Fruit fly (Drosophila melanogaster) Kc167 (cell line): ENCODE measurements around the gene CG17646.

Experiments used
- Myc ChIP-seq: fragments of >200 bp; optimal IDR thresholded peaks from 2 replicates; lab custom pipeline; 2017; ENCODE audit warnings: missing external identifiers
- Sin3A ChIP-seq: fragments of >200 bp; optimal IDR thresholded peaks from 2 replicates; lab custom pipeline; 2018; ENCODE audit warnings: missing external identifiers
- h ChIP-seq: fragments of >200 bp; optimal IDR thresholded peaks from 3 replicates; lab custom pipeline; 2018; ENCODE audit warnings: missing external identifiers
- insv ChIP-seq: fragments of >200 bp; optimal IDR thresholded peaks from 3 replicates; lab custom pipeline; 2018; ENCODE audit warnings: missing external identifiers
- psq ChIP-seq: fragments of >200 bp; optimal IDR thresholded peaks from 2 replicates; lab custom pipeline; 2017; ENCODE audit warnings: missing external identifiers
- ttk ChIP-seq: sonication (Bioruptor generic); optimal IDR thresholded peaks from 2 replicates; lab custom pipeline; 2017; ENCODE audit warnings: missing external identifiers

The CG17646 gene

DNA sequence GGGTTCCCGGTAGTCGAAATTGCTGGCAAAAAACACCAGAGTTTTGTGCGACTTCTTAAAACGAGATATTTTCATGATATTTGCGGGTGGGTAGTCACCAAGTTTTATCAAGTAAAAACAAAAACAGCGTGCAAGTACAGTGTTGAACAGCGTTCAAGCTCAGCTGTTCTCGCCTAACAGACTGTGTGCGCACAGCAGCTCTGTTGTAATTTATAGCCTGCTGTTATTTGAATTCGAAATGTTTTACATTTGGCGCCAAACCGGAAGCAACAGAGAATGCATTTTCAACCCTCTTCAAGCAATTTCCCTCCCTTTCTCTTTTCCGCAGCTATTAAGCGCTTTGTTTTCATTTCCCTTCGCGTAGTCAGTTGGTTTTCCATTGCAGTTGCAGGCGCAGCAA lies at the start of gene CG17646, which contains the start of gene CG17652:
CG17646 (plus strand) TSS at position 336 of the 400 bp plus-strand sequence.
CG17652 (minus strand) TSS at position 168 of the 400 bp plus-strand sequence.
- TF ChIP-seq insv (lab: Kevin White, UChicago) (no peak), psq (lab: Kevin White, UChicago) (no peak), Myc (no peak), h (lab: Kevin White, UChicago) (no peak), Sin3A (lab: Kevin White, UChicago) (no peak), ttk (lab: Kevin White, UChicago) (no peak)

DNA sequence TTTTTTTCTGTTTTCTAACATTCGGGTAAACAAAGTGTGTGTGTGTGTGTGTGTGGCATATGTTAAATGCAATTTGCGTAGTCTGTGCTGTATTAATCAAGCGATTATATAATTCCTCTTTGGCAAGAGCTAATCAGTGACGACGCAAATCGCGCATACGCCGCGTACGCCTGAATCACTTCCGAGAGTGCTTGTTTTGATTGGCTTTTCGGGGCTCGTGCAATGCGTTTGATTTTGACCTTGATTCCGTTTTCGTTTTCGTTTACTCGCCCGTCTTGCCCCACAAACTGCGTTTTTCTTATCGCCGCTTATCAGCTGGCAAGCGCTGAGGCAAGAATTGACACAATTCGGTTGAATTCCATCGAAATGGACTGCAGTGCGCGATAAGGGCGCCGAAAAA lies 39.5 kb upstream of the CG17646 start:
- no peak for TF ChIP-seq insv (lab: Kevin White, UChicago)
- TF ChIP-seq psq (lab: Kevin White, UChicago) = no peak
- TF ChIP-seq Sin3A (lab: Kevin White, UChicago) = no peak
- no peak for TF ChIP-seq h (lab: Kevin White, UChicago)
- TF ChIP-seq Myc = no peak
- no peak for TF ChIP-seq ttk (lab: Kevin White, UChicago)

DNA sequence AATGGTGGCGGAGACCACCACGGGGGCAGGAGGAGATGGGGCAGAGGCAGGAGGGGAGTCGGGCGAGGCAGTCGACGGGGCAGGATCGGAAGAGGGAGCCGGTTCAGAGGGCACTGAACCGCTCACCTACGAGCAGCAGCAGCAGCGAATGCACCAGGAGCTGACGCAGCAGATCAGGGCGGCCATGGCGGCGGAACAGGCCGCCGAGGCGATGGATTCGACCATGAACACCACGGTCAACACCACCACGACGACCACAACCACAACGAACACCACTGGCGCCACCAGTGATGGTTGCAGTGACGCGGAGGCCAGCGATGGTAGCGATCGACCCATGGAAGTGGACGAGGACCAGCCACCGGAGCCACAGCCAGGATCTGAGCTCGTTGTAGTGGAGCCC lies 36.1 kb upstream of the CG17646 start:
- TF ChIP-seq Myc (no peak), Sin3A (lab: Kevin White, UChicago) (no peak), psq (lab: Kevin White, UChicago) (no peak), insv (lab: Kevin White, UChicago) (no peak), h (lab: Kevin White, UChicago) (no peak), ttk (lab: Kevin White, UChicago) (no peak)

DNA sequence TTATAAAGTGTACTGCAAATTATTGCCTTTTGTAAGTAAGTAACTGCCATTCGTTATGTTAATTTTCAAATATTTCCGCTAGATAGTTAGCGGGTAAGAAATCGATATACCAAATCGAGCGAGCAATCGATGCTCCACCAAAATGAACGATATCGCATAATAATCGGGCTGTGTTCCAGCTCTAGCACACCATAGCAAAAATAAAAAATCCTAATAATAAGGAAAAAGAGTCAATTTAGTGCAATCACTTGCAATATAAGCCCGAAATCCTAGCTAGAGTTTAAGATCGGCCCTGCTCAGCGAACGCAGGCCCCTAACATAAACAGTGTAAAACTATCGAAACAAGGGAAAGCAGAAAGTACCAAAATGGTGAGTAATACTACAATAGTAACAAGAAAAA lies 27.6 kb upstream of the CG17646 start, which contains the start of gene cpb:
cpb (plus strand) TSS at position 157 of the 400 bp plus-strand sequence.
- TF ChIP-seq Myc = no peak
- no peak for TF ChIP-seq h (lab: Kevin White, UChicago)
- TF ChIP-seq ttk (lab: Kevin White, UChicago) = no peak
- TF ChIP-seq Sin3A (lab: Kevin White, UChicago) = no peak
- no peak for TF ChIP-seq insv (lab: Kevin White, UChicago)
- TF ChIP-seq psq (lab: Kevin White, UChicago) = no peak

DNA sequence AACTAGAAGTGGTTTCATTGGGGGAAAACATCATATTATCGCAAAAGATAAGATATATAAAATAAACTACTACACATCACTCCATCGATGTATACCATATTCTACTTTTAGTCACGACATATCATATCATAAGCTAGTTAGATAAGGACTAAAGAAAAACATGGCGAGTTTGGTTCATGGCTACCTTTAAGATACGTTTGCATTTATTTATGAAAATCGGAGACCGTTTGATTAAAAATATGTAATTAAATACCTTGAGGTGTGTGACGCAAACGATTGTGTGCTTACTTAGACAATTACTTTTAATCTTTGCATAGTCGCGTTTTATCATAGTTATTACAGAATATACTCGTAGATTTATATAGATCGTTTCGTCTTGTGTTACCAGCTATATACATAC lies 25.4 kb upstream of the CG17646 start:
- TF ChIP-seq psq (lab: Kevin White, UChicago) (no peak), insv (lab: Kevin White, UChicago) (no peak), Sin3A (lab: Kevin White, UChicago) (no peak), Myc (no peak), ttk (lab: Kevin White, UChicago) (no peak)

DNA sequence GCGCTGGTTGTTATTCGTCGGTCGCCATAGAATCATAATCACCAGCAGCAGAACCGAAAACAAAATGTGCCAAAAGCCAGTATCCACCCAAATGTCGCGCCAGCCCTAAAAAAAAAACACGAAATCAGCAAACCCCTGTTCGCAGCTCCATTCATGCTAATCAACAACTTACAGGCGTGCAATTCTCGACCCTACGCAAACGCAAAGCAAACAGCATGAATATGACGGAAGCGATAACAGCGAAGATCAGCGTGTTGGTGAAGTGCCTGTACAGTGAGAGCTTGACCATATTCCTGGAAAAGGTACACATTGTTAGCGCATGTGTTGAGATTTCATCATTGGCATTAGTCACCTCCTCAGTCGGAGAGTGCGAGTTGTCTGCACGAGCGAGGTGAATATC lies 24.2 kb upstream of the CG17646 start:
- TF ChIP-seq Sin3A (lab: Kevin White, UChicago) = no peak
- no peak for TF ChIP-seq Myc
- TF ChIP-seq ttk (lab: Kevin White, UChicago) = no peak
- TF ChIP-seq insv (lab: Kevin White, UChicago) = no peak
- TF ChIP-seq h (lab: Kevin White, UChicago) = no peak
- TF ChIP-seq psq (lab: Kevin White, UChicago) = no peak

DNA sequence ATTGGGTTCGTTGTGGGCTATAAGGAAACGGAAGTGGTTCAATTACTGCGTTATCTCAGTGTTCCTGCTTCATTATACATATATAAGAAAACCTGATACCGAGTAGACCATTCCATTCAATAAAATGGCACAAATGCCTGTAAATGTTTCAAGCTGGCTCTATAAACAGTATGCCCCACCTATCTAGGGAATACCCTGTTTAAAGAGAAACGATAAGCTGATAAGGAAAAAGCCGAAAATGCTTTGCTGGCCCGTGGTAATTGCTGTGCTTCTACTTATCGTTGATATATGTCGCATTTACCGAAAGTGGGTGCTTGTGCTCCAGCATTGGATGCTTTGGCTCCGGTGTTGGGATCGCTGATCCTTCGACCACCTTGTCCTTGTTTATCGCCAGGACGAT lies 23.0 kb upstream of the CG17646 start:
- no peak for TF ChIP-seq Sin3A (lab: Kevin White, UChicago)
- no peak for TF ChIP-seq ttk (lab: Kevin White, UChicago)
- no peak for TF ChIP-seq insv (lab: Kevin White, UChicago)
- TF ChIP-seq h (lab: Kevin White, UChicago) = no peak
- TF ChIP-seq Myc = no peak
- TF ChIP-seq psq (lab: Kevin White, UChicago) = no peak

DNA sequence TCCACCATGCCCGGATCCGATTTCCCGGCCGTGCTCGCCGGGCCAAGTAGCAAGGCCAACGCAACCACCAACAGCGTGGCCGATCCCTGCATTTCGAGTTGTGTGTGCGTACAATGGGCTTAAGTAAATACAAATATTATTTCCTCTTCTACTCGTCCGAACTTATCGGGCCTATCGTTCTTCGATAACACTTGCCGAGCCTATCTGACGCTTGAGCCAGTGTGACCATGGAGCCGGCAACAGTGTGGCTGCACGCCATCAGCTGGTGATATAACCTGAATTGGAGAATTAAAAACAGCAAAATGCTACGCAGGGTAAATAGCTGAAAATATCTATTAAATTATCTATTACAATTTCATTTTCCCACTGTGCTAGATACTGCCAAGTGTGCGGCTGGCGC lies 22.1 kb upstream of the CG17646 start, which contains the start of the genes CG17660 and mRpL48:
CG17660 (minus strand) TSS at position 198 of the 400 bp plus-strand sequence.
mRpL48 (plus strand) TSS at position 239 of the 400 bp plus-strand sequence.
- no peak for TF ChIP-seq insv (lab: Kevin White, UChicago)
- TF ChIP-seq Sin3A (lab: Kevin White, UChicago) = no peak
- no peak for TF ChIP-seq Myc
- TF ChIP-seq h (lab: Kevin White, UChicago) = no peak
- TF ChIP-seq psq (lab: Kevin White, UChicago) = no peak
- no peak for TF ChIP-seq ttk (lab: Kevin White, UChicago)

DNA sequence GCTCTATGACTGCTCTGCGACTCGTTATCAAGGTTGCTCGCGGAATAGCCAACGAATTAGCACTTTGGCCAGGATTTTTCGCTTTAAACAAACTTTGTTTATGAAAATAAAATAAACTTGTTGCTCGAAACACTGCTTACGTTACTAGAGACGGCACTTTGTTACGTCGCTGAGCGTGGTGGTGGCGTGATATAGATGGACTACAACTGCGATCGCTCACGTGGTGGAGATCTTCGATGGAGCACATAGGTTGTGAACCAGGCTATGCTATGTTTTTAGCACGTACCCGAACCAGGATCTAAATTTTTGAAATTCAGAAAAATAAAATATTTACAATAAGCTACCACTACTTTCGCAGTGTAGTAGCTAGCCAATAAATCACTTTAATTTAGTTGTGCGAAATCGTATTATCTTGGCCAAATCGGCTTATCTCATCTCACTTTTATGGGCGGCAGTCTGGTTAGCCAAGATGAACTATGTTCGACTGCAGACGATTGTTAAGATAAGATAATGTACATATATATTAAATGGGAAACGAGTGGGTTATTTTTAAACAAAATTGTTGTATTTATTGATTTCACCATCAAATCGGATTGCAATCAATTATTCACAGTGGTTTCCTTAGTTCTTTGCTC lies 16.5 kb upstream of the CG17646 start, which contains the start of gene frtz:
frtz (minus strand) TSS at position 153 of the 635 bp plus-strand sequence.
- TF ChIP-seq insv (lab: Kevin White, UChicago) (no peak), ttk (lab: Kevin White, UChicago) (no peak), Myc (no peak), psq (lab: Kevin White, UChicago) (no peak), h (lab: Kevin White, UChicago) (no peak), Sin3A (lab: Kevin White, UChicago) (no peak)

DNA sequence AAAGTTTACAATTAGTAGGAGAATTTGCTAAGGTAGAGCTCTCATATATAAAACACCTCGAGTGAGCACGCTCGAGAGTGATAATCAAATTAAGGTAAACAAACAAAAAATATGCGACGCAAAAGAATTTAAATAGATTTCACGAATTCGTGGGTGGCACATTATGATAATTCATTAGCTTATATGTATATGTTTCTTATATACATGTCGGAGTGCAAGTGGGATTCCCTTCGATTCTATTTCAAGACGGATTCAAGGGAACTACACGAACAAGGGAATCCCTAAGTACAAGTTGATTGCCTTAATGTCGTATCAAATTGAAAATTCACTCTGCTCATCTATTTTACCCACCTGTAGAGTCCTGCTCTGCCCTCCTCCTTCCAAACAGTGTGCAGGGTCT lies 15.1 kb upstream of the CG17646 start:
- no peak for TF ChIP-seq insv (lab: Kevin White, UChicago)
- no peak for TF ChIP-seq Sin3A (lab: Kevin White, UChicago)
- no peak for TF ChIP-seq Myc

DNA sequence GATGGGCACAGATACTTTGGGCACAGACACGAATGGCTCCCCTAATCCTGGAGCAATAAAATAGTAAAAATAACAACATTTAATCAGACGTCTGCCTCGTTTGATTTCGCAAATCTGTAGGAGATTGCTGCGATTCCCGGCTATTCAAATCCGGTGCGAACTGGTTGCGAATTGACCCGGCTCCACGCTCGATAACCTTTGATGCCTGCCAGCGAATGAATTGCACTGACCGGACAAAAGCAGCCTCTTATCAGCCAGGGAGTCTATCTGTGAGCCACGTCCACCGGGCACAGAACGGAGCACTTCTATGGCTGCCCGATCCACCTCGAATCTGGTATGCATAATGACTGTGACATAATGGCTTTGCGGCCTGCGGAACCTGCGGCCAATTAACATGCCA lies 12.4 kb upstream of the CG17646 start:
- no peak for TF ChIP-seq psq (lab: Kevin White, UChicago)
- no peak for TF ChIP-seq ttk (lab: Kevin White, UChicago)
- TF ChIP-seq h (lab: Kevin White, UChicago) = no peak

DNA sequence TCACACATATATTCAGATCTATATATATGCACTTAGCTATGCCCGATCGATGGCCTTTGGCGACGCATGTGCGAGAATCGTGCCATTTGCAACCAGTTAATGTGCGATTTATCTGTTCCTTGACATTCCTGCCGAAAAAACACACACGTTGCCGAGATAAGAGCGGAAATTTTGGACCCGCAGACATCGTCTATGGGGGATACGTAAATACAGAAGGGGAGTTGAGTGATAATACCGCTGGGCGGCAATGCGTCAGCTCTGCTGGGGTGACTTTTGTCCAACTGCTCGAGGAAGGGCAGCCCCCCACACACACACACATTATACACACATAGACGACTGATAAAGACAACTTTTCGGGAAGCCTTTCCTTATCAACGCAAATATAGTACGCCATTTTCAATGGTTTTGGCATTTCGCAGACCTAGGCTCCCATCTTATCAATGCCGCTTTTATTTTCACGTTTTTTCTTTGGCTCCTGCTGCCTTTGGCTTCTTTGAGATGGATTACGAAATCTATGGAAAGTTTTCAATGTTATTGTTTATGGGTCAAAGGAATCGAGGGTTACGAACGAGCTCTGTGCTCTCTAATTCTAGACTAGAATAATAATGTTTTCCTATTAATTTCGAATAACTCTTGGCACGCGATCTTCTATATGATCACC lies 11.3 kb upstream of the CG17646 start:
- no peak for TF ChIP-seq h (lab: Kevin White, UChicago)
- no peak for TF ChIP-seq psq (lab: Kevin White, UChicago)
- no peak for TF ChIP-seq insv (lab: Kevin White, UChicago)
- TF ChIP-seq ttk (lab: Kevin White, UChicago) = no peak
- TF ChIP-seq Sin3A (lab: Kevin White, UChicago) = no peak
